Fruit fly (Drosophila melanogaster) Kc167 (cell line): ENCODE results near the gene CG2124.

Experiments used
- Myc ChIP-seq: fragments of >200 bp; optimal IDR thresholded peaks from 2 replicates; lab custom pipeline; 2017; ENCODE audit warnings: missing external identifiers
- Sin3A ChIP-seq: fragments of >200 bp; optimal IDR thresholded peaks from 2 replicates; lab custom pipeline; 2018; ENCODE audit warnings: missing external identifiers
- h ChIP-seq: fragments of >200 bp; optimal IDR thresholded peaks from 3 replicates; lab custom pipeline; 2018; ENCODE audit warnings: missing external identifiers
- insv ChIP-seq: fragments of >200 bp; optimal IDR thresholded peaks from 3 replicates; lab custom pipeline; 2018; ENCODE audit warnings: missing external identifiers
- ttk ChIP-seq: sonication (Bioruptor generic); optimal IDR thresholded peaks from 2 replicates; lab custom pipeline; 2017; ENCODE audit warnings: missing external identifiers

DNA sequence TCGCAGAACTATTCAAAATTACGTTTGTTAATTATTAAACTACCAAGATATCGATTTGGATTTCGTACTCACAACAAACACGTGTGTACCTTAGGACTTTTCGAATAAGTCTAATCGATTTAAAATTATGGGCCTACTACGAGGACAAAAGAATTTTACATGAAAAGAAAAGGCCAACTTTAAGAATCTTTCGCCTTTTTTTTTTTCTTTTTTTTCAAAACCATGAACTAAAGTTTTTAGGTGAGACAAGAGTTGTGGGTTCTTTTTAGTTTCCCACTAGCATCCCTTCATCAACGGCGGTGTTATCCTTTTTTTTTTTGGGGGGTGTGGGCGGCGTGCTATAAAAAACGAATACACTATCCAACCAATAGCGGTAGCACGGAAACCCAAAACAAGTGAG lies 29.4 kb upstream of the CG2124 start, which contains the start of gene CG15296:
- no peak for TF ChIP-seq Myc (lab: Kevin White, UChicago)
- TF ChIP-seq insv, result no peak
- no peak for TF ChIP-seq h (lab: Kevin White, UChicago)
- TF ChIP-seq ttk (lab: Kevin White, UChicago), result no peak
- TF ChIP-seq Sin3A, result no peak
